Fruit fly (Drosophila melanogaster) whole organism, prepupa: Measurements from ENCODE around the gene stac.

Experiments
- CG9139 ChIP-seq: fragments of 200-800 bp; sonication (Bioruptor generic); optimal IDR thresholded peaks from 3 replicates; lab custom pipeline; 2017; ENCODE audit warnings: missing biosample characterization, mild to moderate bottlenecking, missing genetic modification characterization
- Eip75B ChIP-seq: fragments of 200-800 bp; sonication (Bioruptor generic); optimal IDR thresholded peaks from 3 replicates; lab custom pipeline; 2016; ENCODE audit warnings: missing biosample characterization, missing genetic modification characterization

DNA sequence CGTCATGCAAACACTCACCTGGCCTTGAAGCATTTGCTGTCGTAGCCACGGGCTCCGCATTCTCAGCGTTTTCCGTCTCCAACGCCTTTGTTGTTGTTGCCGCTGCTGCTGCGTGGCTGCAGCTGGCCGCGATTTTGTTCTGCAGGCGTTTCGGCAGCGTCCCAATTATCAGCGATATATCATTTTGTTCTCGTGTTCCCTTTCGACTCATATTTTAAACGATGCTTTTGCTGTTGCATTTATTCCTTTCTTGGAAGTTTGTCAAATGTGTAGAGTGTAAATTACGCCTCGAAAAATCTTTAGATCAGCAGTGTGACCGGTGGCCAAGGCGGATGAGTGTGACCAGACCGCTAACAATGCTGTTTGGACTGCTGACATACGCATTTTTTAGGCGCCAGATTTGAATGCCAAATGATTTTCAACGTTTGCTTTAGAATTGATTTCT lies 22.9 kb upstream of the stac start, which contains the start of gene Smg6:
- TF ChIP-seq CG9139 (GFP tag; lab: Kevin White, UChicago), result no peak
- TF ChIP-seq Eip75B (GFP tag; lab: Kevin White, UChicago), result no peak
